Fruit fly (Drosophila melanogaster) whole organism, embryonic: ENCODE data around the gene CG7367.
A peak's percentile ranks its signal among the peaks of the same experiment; 100 is the strongest.

ENCODE experiments used
- CG10959 ChIP-seq: fragments of 200-800 bp; sonication (Bioruptor generic); IDR thresholded peaks from 2 replicates; pipeline ENCODE4 v1.3.6; 2022; ENCODE audit warnings: missing biosample characterization, missing genetic modification characterization
- CG11398 ChIP-seq: fragments of 200-800 bp; sonication (Bioruptor generic); optimal IDR thresholded peaks from 2 replicates; lab custom pipeline; 2016; ENCODE audit warnings: missing biosample characterization, missing genetic modification characterization
- CG13424 ChIP-seq: fragments of 200-800 bp; sonication (Bioruptor generic); optimal IDR thresholded peaks from 2 replicates; lab custom pipeline; 2019; ENCODE audit warnings: missing biosample characterization, mild to moderate bottlenecking, missing genetic modification characterization, moderate library complexity
- CG14710 ChIP-seq: fragments of 200-800 bp; sonication (Bioruptor generic); optimal IDR thresholded peaks from 3 replicates; lab custom pipeline; 2019; ENCODE audit warnings: missing biosample characterization, mild to moderate bottlenecking, missing genetic modification characterization, moderate library complexity
- CG1529 ChIP-seq: fragments of 200-800 bp; sonication (Bioruptor generic); optimal IDR thresholded peaks from 3 replicates; lab custom pipeline; 2018; ENCODE audit warnings: missing biosample characterization, missing genetic modification characterization
- CG15696 ChIP-seq: fragments of 200-800 bp; sonication (Bioruptor generic); optimal IDR thresholded peaks from 2 replicates; lab custom pipeline; 2019; ENCODE audit warnings: missing biosample characterization, mild to moderate bottlenecking, missing genetic modification characterization, moderate library complexity
- CG1792 ChIP-seq: fragments of 200-800 bp; sonication (Bioruptor generic); optimal IDR thresholded peaks from 2 replicates; lab custom pipeline; 2016; ENCODE audit warnings: missing biosample characterization, missing genetic modification characterization
- CG18011 ChIP-seq: fragments of 200-800 bp; sonication (Bioruptor generic); optimal IDR thresholded peaks from 2 replicates; lab custom pipeline; 2017; ENCODE audit warnings: missing biosample characterization, missing genetic modification characterization, mild to moderate bottlenecking, moderate library complexity, missing genotype
- CG2712 ChIP-seq: fragments of 200-800 bp; optimal IDR thresholded peaks from 3 replicates; lab custom pipeline; 2019; ENCODE audit warnings: missing biosample characterization, mild to moderate bottlenecking, missing genetic modification characterization, moderate library complexity
- CG31224 ChIP-seq: fragments of 200-800 bp; sonication (Bioruptor generic); IDR thresholded peaks from 2 replicates; pipeline ENCODE4 v1.3.6; 2022; ENCODE audit warnings: missing biosample characterization, missing genetic modification characterization
- CG32772 ChIP-seq: fragments of 200-800 bp; sonication (Bioruptor generic); IDR thresholded peaks from 2 replicates; pipeline ENCODE4 v1.3.6; 2022; ENCODE audit warnings: missing biosample characterization, missing genetic modification characterization
- CG3407 ChIP-seq: fragments of 200-800 bp; sonication (Bioruptor generic); optimal IDR thresholded peaks from 2 replicates; lab custom pipeline; 2018; ENCODE audit warnings: missing biosample characterization, mild to moderate bottlenecking, missing genetic modification characterization
- CG4617 ChIP-seq: fragments of 200-800 bp; sonication (Bioruptor generic); optimal IDR thresholded peaks from 3 replicates; lab custom pipeline; 2016; ENCODE audit warnings: missing biosample characterization, missing genetic modification characterization, borderline replicate concordance
- CG6175 ChIP-seq: fragments of 200-800 bp; sonication (Bioruptor generic); IDR thresholded peaks from 3 replicates; pipeline ENCODE4 v1.3.6; 2022; ENCODE audit warnings: missing biosample characterization, missing genetic modification characterization
- CG7786 ChIP-seq: fragments of 200-800 bp; sonication (Bioruptor generic); optimal IDR thresholded peaks from 2 replicates; lab custom pipeline; 2016; ENCODE audit warnings: missing biosample characterization, missing genetic modification characterization
- CG7839 ChIP-seq: fragments of 200-800 bp; sonication (Bioruptor generic); optimal IDR thresholded peaks from 3 replicates; lab custom pipeline; 2018; ENCODE audit warnings: missing biosample characterization, mild to moderate bottlenecking, missing genetic modification characterization, moderate library complexity
- CG7963 ChIP-seq: fragments of 200-800 bp; sonication (Bioruptor generic); IDR thresholded peaks from 3 replicates; pipeline ENCODE4 v1.3.6; 2022; ENCODE audit warnings: missing biosample characterization, missing genetic modification characterization; ENCODE audit not compliant: partially characterized antibody
- CrebB ChIP-seq: fragments of 200-800 bp; sonication (Bioruptor generic); optimal IDR thresholded peaks from 3 replicates; lab custom pipeline; 2018; ENCODE audit warnings: missing biosample characterization, mild to moderate bottlenecking, missing genetic modification characterization
- D ChIP-seq, 2 experiments: fragments of 200-800 bp in 1 of 2; fragments of >200 bp in 1 of 2; sonication (Bioruptor generic) in 1 of 2; optimal IDR thresholded peaks; 2 replicates in 1 of 2; 3 replicates in 1 of 2; lab custom pipeline; 2017; ENCODE audit warnings: mild to moderate bottlenecking in 1 of 2, missing biosample characterization in 1 of 2, missing genetic modification characterization in 1 of 2, missing genetic modification reagents in 1 of 2
- Dfd ChIP-seq, 2 experiments: fragments of >200 bp; optimal IDR thresholded peaks; 2 replicates each; lab custom pipeline; 2017; ENCODE audit warnings: missing biosample characterization in 2 of 2, missing genetic modification characterization in 2 of 2
- E2f1 ChIP-seq: fragments of 200-800 bp; sonication (Bioruptor generic); IDR thresholded peaks from 2 replicates; pipeline ENCODE4 v1.3.6; 2022; ENCODE audit warnings: missing biosample characterization, missing genetic modification characterization
- Ets65A ChIP-seq: fragments of 200-800 bp; sonication (Bioruptor generic); peaks from one replicate; lab custom pipeline; 2016; ENCODE audit warnings: missing biosample characterization, missing genetic modification characterization
- Fer3 ChIP-seq: fragments of 200-800 bp; sonication (Bioruptor generic); optimal IDR thresholded peaks from 2 replicates; lab custom pipeline; 2018; ENCODE audit warnings: missing biosample characterization, mild to moderate bottlenecking, missing genetic modification characterization, moderate library complexity
- HmgZ ChIP-seq: fragments of 200-800 bp; sonication (Bioruptor generic); optimal IDR thresholded peaks from 2 replicates; lab custom pipeline; 2018; ENCODE audit warnings: missing biosample characterization, mild to moderate bottlenecking, missing genetic modification characterization
- Hmr ChIP-seq: fragments of 200-800 bp; sonication (Bioruptor generic); optimal IDR thresholded peaks from 3 replicates; lab custom pipeline; 2017; ENCODE audit warnings: mild to moderate bottlenecking, missing biosample characterization, missing genetic modification reagents, missing genetic modification characterization
- Hr3 ChIP-seq: fragments of 200-800 bp; sonication (Bioruptor generic); optimal IDR thresholded peaks from 3 replicates; lab custom pipeline; 2016; ENCODE audit warnings: missing biosample characterization, missing genetic modification characterization
- Lpt ChIP-seq: fragments of >200 bp; optimal IDR thresholded peaks from 2 replicates; lab custom pipeline; 2018; ENCODE audit warnings: missing biosample characterization, missing genetic modification characterization
- MBD-R2 ChIP-seq: fragments of 200-800 bp; sonication (Bioruptor generic); IDR thresholded peaks from 2 replicates; pipeline ENCODE4 v1.3.6; 2022; ENCODE audit warnings: missing biosample characterization, missing genetic modification characterization
- Med ChIP-seq: fragments of 200-800 bp; sonication (Bioruptor generic); peaks from one replicate; lab custom pipeline; 2016; ENCODE audit warnings: missing biosample characterization, missing genetic modification characterization, mild to moderate bottlenecking, inconsistent platforms, moderate library complexity
- Pdp1 ChIP-seq, 2 experiments: fragments of 200-800 bp; sonication (Bioruptor generic); optimal IDR thresholded peaks; 3 replicates each; lab custom pipeline; 2016; ENCODE audit warnings: missing biosample characterization in 2 of 2, missing genetic modification characterization in 2 of 2, mild to moderate bottlenecking in 1 of 2, moderate library complexity in 1 of 2
- Usf ChIP-seq: fragments of 200-800 bp; sonication (Bioruptor generic); optimal IDR thresholded peaks from 2 replicates; lab custom pipeline; 2017; ENCODE audit warnings: missing genotype, missing biosample characterization, missing genetic modification characterization
- ash1 ChIP-seq: fragments of 200-800 bp; sonication (Bioruptor generic); optimal IDR thresholded peaks from 2 replicates; lab custom pipeline; 2018; ENCODE audit warnings: missing biosample characterization, mild to moderate bottlenecking, missing genetic modification characterization
- bab2 ChIP-seq: fragments of 200-800 bp; sonication (Bioruptor generic); optimal IDR thresholded peaks from 2 replicates; lab custom pipeline; 2016; ENCODE audit warnings: missing biosample characterization, missing genetic modification characterization
- caup ChIP-seq: fragments of 200-800 bp; sonication (Bioruptor generic); optimal IDR thresholded peaks from 3 replicates; lab custom pipeline; 2017; ENCODE audit warnings: missing biosample characterization, mild to moderate bottlenecking, missing genetic modification characterization, moderate library complexity; ENCODE audit not compliant: severe bottlenecking
- danr ChIP-seq: fragments of 200-800 bp; sonication (Bioruptor generic); IDR thresholded peaks from 2 replicates; pipeline ENCODE4 v1.3.6; 2022; ENCODE audit warnings: missing biosample characterization, missing genetic modification characterization
- dmrt99B ChIP-seq: fragments of 200-800 bp; sonication (Bioruptor generic); optimal IDR thresholded peaks from 2 replicates; lab custom pipeline; 2018; ENCODE audit warnings: missing biosample characterization, mild to moderate bottlenecking, missing genetic modification characterization, moderate library complexity
- eyg ChIP-seq: fragments of 200-800 bp; sonication (Bioruptor generic); optimal IDR thresholded peaks from 3 replicates; lab custom pipeline; 2016; ENCODE audit warnings: missing biosample characterization, missing genetic modification characterization
- gsb-n ChIP-seq: fragments of 200-800 bp; sonication (Bioruptor generic); optimal IDR thresholded peaks from 3 replicates; lab custom pipeline; 2018; ENCODE audit warnings: missing biosample characterization, mild to moderate bottlenecking, missing genetic modification characterization
- ken ChIP-seq: fragments of 200-800 bp; sonication (Bioruptor generic); IDR thresholded peaks from 3 replicates; pipeline ENCODE4 v1.3.6; 2022; ENCODE audit warnings: missing biosample characterization, missing genetic modification characterization
- klu ChIP-seq: fragments of 200-800 bp; sonication (Bioruptor generic); IDR thresholded peaks from 2 replicates; pipeline ENCODE4 v1.3.6; 2022; ENCODE audit warnings: missing biosample characterization, missing genetic modification characterization
- kni ChIP-seq: fragments of 200-800 bp; sonication (Bioruptor generic); optimal IDR thresholded peaks from 3 replicates; lab custom pipeline; 2017; ENCODE audit warnings: mild to moderate bottlenecking, missing biosample characterization, missing genetic modification reagents, missing genetic modification characterization
- onecut ChIP-seq: fragments of 200-800 bp; sonication (Bioruptor generic); IDR thresholded peaks from 2 replicates; pipeline ENCODE4 v1.3.6; 2022; ENCODE audit warnings: missing biosample characterization, missing genetic modification characterization
- ranshi ChIP-seq: fragments of 200-800 bp; sonication (Bioruptor generic); IDR thresholded peaks from 2 replicates; pipeline ENCODE4 v1.3.6; 2022; ENCODE audit warnings: missing biosample characterization, missing genetic modification characterization
- shn ChIP-seq: fragments of 200-800 bp; sonication (Bioruptor generic); optimal IDR thresholded peaks from 3 replicates; lab custom pipeline; 2016; ENCODE audit warnings: missing biosample characterization, missing genetic modification characterization
- tgo ChIP-seq: fragments of 200-800 bp; sonication (Bioruptor generic); IDR thresholded peaks from 3 replicates; pipeline ENCODE4 v1.3.6; 2022; ENCODE audit warnings: missing biosample characterization, missing genetic modification characterization
- tll ChIP-seq, 2 experiments: fragments of 200-800 bp in 1 of 2; fragments of >200 bp in 1 of 2; sonication (Bioruptor generic) in 1 of 2; optimal IDR thresholded peaks; 2 replicates each; lab custom pipeline; 2017 to 2019; ENCODE audit warnings: missing biosample characterization in 2 of 2, missing genetic modification characterization in 2 of 2, mild to moderate bottlenecking in 1 of 2, moderate library complexity in 1 of 2
- trem ChIP-seq: fragments of 200-800 bp; optimal IDR thresholded peaks from 3 replicates; lab custom pipeline; 2019; ENCODE audit warnings: missing biosample characterization, mild to moderate bottlenecking, missing genetic modification characterization, moderate library complexity
- ttk ChIP-seq: fragments of 200-800 bp; sonication (Bioruptor generic); IDR thresholded peaks from 2 replicates; pipeline ENCODE4 v2.1.2; 2022; ENCODE audit warnings: missing biosample characterization, missing genetic modification characterization
- vnd ChIP-seq: fragments of 200-800 bp; sonication (Bioruptor generic); IDR thresholded peaks from 3 replicates; pipeline ENCODE4 v1.3.6; 2022; ENCODE audit warnings: missing biosample characterization, missing genetic modification characterization; ENCODE audit not compliant: partially characterized antibody
- zfh2 ChIP-seq: fragments of 200-800 bp; sonication (Bioruptor generic); optimal IDR thresholded peaks from 2 replicates; lab custom pipeline; 2016; ENCODE audit warnings: missing biosample characterization, missing genetic modification characterization

The CG7367 gene

DNA sequence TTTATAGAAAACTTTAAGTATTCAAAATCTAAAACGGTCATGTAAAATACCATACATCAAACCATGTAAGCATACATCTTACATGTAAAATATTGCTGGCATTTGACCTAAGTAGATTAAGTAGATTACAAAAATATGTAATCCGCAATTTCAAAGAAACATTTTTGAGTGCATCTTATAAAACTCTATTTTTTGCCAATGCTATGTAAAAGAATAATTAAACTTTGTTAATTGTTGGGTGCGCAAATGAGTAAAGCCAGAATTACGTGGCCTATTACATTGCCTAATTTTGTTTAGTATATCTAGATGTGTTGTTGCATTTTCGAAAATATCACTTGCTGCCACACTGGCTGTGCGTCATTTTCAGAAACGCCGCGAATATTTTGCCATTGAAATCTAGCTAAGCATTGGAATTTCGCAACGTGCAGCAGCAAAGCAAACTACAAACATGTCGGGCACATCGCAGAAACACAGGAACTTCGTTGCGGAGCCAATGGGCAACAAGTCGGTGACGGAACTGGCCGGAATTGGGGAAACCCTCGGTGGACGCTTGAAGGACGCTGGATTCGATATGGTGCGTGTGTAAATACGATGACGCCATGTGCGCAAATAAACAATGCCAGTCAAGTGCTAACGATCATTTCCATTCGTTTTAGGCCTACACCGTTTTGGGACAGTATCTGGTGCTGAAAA is 10.3 kb downstream of the CG7367 start, which contains the start of gene baf (continued):
- TF ChIP-seq CG32772 (GFP tag; lab: Robert Waterston, UW) (no peak), CG11398 (GFP tag; lab: Kevin White, UChicago) (no peak), CG7786 (GFP tag; lab: Kevin White, UChicago) (no peak), ranshi (GFP tag; lab: Robert Waterston, UW) (no peak), dmrt99B (tag; lab: Kevin White, UChicago) (no peak), HmgZ (peak; percentile 10), CrebB (no peak), CG2712 (tag; lab: Kevin White, UChicago) (no peak), CG31224 (GFP tag; lab: Robert Waterston, UW) (no peak), ttk (GFP tag; lab: Robert Waterston, UW) (no peak), zfh2 (no peak), caup (GFP tag; lab: Kevin White, UChicago) (no peak), Dfd (GFP tag; optimal IDR thresholded peaks at IDR 0.05; lab: Kevin White, UChicago) (no peak), CG7963 (GFP tag; lab: Robert Waterston, UW) (no peak), kni (GFP tag; lab: Kevin White, UChicago) (no peak), CG13424 (no peak), CG15696 (no peak), ash1 (no peak), Pdp1 (GFP tag; optimal IDR thresholded peaks at IDR 0.05; lab: Kevin White, UChicago) (peak in 1 of 2 experiments; percentile 78), tll (GFP tag; optimal IDR thresholded peaks at IDR 0.05; lab: Kevin White, UChicago) (no peak), gsb-n (tag; lab: Kevin White, UChicago) (peak; percentile 7), Med (peak; percentile 81), CG18011 (no peak), danr (GFP tag; lab: Robert Waterston, UW) (no peak), CG6175 (no peak), CG7839 (tag; lab: Kevin White, UChicago) (no peak), onecut (no peak), CG4617 (GFP tag; lab: Kevin White, UChicago) (no peak), Hmr (GFP tag; lab: Kevin White, UChicago) (no peak), MBD-R2 (GFP tag; lab: Robert Waterston, UW) (peak; percentile 41), tgo (GFP tag; lab: Robert Waterston, UW) (no peak), eyg (GFP tag; lab: Kevin White, UChicago) (peak; percentile 10), CG14710 (tag; lab: Kevin White, UChicago) (peak; percentile 40), trem (tag; lab: Kevin White, UChicago) (peak; percentile 47), ken (no peak), Usf (GFP tag; lab: Kevin White, UChicago) (no peak), Ets65A (no peak), CG3407 (GFP tag; lab: Kevin White, UChicago) (no peak), klu (GFP tag; lab: Robert Waterston, UW) (no peak), vnd (no peak), shn (GFP tag; lab: Kevin White, UChicago) (no peak), Hr3 (no peak), CG1529 (GFP tag; lab: Kevin White, UChicago) (no peak), D (optimal IDR thresholded peaks at IDR 0.05; lab: Kevin White, UChicago) (peak; percentile 42), D (GFP tag; optimal IDR thresholded peaks at IDR 0.05; lab: Kevin White, UChicago) (no peak), Fer3 (tag; lab: Kevin White, UChicago) (no peak), CG10959 (GFP tag; lab: Robert Waterston, UW) (no peak), CG1792 (GFP tag; lab: Kevin White, UChicago) (no peak), Lpt (no peak), E2f1 (GFP tag; lab: Robert Waterston, UW) (no peak), bab2 (GFP tag; lab: Kevin White, UChicago) (no peak)
